Worm (Caenorhabditis elegans) whole organism, L4 larva: ENCODE measurements around the gene C08E3.1.
"Not testable (repeated sequence)": the region's sequence is repeated elsewhere in the genome, so short reads cannot be mapped to it uniquely, and the experiment has no call there.

Source experiments
- D1046.2 ChIP-seq: fragments of 200-800 bp; sonication (Bioruptor generic); IDR thresholded peaks from 2 replicates; pipeline ENCODE4 v1.3.6; 2022; ENCODE audit warnings: missing genetic modification characterization, missing compliant biosample characterization
- F26F4.8 ChIP-seq: fragments of 200-800 bp; sonication (Bioruptor generic); conservative IDR thresholded peaks from 2 replicates; pipeline ENCODE4 v1.3.6; 2022; ENCODE audit warnings: missing genetic modification characterization, missing compliant biosample characterization
- F44E2.7 ChIP-seq: fragments of 200-800 bp; sonication (Bioruptor generic); IDR thresholded peaks from 2 replicates; pipeline ENCODE4 v2.1.2; 2022; ENCODE audit warnings: missing genetic modification characterization, missing compliant biosample characterization
- F49E8.2 ChIP-seq: sonication (generic microtip); optimal IDR thresholded peaks from 2 replicates; lab custom pipeline; 2016; ENCODE audit warnings: missing compliant biosample characterization, mild to moderate bottlenecking, missing genetic modification characterization, borderline replicate concordance
- T26A8.4 ChIP-seq: fragments of 200-800 bp; sonication (Bioruptor generic); IDR thresholded peaks from 2 replicates; pipeline ENCODE4 v1.3.6; 2022; ENCODE audit warnings: missing genetic modification characterization, missing compliant biosample characterization
- Y48G9A.11 ChIP-seq: fragments of 200-800 bp; sonication (Bioruptor generic); IDR thresholded peaks from 2 replicates; pipeline ENCODE4 v1.3.6; 2022; ENCODE audit warnings: missing genetic modification reagents, missing genetic modification characterization, missing compliant biosample characterization
- ceh-44 ChIP-seq: fragments of 200-800 bp; sonication (Bioruptor generic); IDR thresholded peaks from 2 replicates; pipeline ENCODE4 v1.3.6; 2022; ENCODE audit warnings: missing genetic modification reagents, missing genetic modification characterization, missing compliant biosample characterization
- daf-16 ChIP-seq, 3 experiments: sonication (generic microtip); optimal IDR thresholded peaks; 2 replicates each; lab custom pipeline; 2016 to 2017; ENCODE audit warnings: missing genetic modification characterization in 3 of 3, missing genetic modification reagents in 3 of 3, mild to moderate bottlenecking in 2 of 3, missing compliant biosample characterization in 2 of 3, missing biosample characterization in 1 of 3, moderate library complexity in 1 of 3
- daf-19 ChIP-seq: fragments of 200-800 bp; sonication (Bioruptor generic); conservative IDR thresholded peaks from 2 replicates; pipeline ENCODE4 v1.3.6; 2022; ENCODE audit warnings: missing genetic modification characterization, missing compliant biosample characterization
- dmd-6 ChIP-seq: fragments of 200-800 bp; sonication (Bioruptor generic); IDR thresholded peaks from 2 replicates; pipeline ENCODE4 v1.3.6; 2022; ENCODE audit warnings: missing genetic modification reagents, missing genetic modification characterization, missing compliant biosample characterization
- dmd-9 ChIP-seq: fragments of 200-800 bp; sonication (Bioruptor generic); IDR thresholded peaks from 2 replicates; pipeline ENCODE4 v1.3.6; 2022; ENCODE audit warnings: missing genetic modification reagents, missing genetic modification characterization, missing compliant biosample characterization
- duxl-1 ChIP-seq: sonication (generic microtip); optimal IDR thresholded peaks from 2 replicates; lab custom pipeline; 2016; ENCODE audit warnings: mild to moderate bottlenecking, missing genetic modification characterization, moderate library complexity, missing compliant biosample characterization; ENCODE audit not compliant: poor library complexity
- hlh-11 ChIP-seq: fragments of 200-800 bp; sonication (Bioruptor generic); optimal IDR thresholded peaks from 2 replicates; lab custom pipeline; 2018; ENCODE audit warnings: mild to moderate bottlenecking, missing genetic modification characterization, missing compliant biosample characterization
- hmg-1.1 ChIP-seq: fragments of 200-800 bp; sonication (Bioruptor generic); IDR thresholded peaks from 2 replicates; pipeline ENCODE4 v1.3.6; 2022; ENCODE audit warnings: missing genetic modification reagents, missing genetic modification characterization, missing compliant biosample characterization
- jun-1 ChIP-seq: fragments of 150-350 bp; optimal IDR thresholded peaks from 2 replicates; lab custom pipeline; 2014; ENCODE audit warnings: missing biosample characterization, missing genetic modification reagents, missing genetic modification characterization
- lin-1 ChIP-seq: fragments of 200-800 bp; sonication (Bioruptor generic); IDR thresholded peaks from 2 replicates; pipeline ENCODE4 v1.3.6; 2022; ENCODE audit warnings: missing genetic modification reagents, missing genetic modification characterization, missing compliant biosample characterization
- lin-29 ChIP-seq: fragments of 200-800 bp; sonication (Bioruptor generic); IDR thresholded peaks from 2 replicates; pipeline ENCODE4 v1.3.6; 2022; ENCODE audit warnings: missing genetic modification reagents, missing genetic modification characterization, missing compliant biosample characterization
- mes-2 ChIP-seq: sonication (generic microtip); optimal IDR thresholded peaks from 2 replicates; lab custom pipeline; 2016; ENCODE audit warnings: missing genotype, mild to moderate bottlenecking, missing genetic modification characterization, missing compliant biosample characterization; ENCODE audit not compliant: poor library complexity, severe bottlenecking
- mxl-2 ChIP-seq: fragments of 200-800 bp; sonication (Bioruptor generic); conservative IDR thresholded peaks from 2 replicates; pipeline ENCODE4 v1.3.6; 2022; ENCODE audit warnings: missing genetic modification reagents, missing genetic modification characterization, missing compliant biosample characterization
- nhr-10 ChIP-seq: fragments of 150-350 bp; optimal IDR thresholded peaks from 2 replicates; lab custom pipeline; 2014; ENCODE audit warnings: missing biosample characterization, missing genetic modification characterization
- nhr-25 ChIP-seq: sonication (generic microtip); optimal IDR thresholded peaks from 2 replicates; lab custom pipeline; 2017; ENCODE audit warnings: missing genetic modification characterization, mild to moderate bottlenecking, missing compliant biosample characterization, antibody characterized with exemption, moderate library complexity, borderline replicate concordance; ENCODE audit not compliant: insufficient read depth
- nhr-28 ChIP-seq: fragments of 150-350 bp; optimal IDR thresholded peaks from 2 replicates; lab custom pipeline; 2014; ENCODE audit warnings: missing biosample characterization, missing genetic modification characterization
- nhr-41 ChIP-seq: fragments of 200-800 bp; sonication (Bioruptor generic); IDR thresholded peaks from 2 replicates; pipeline ENCODE4 v1.3.6; 2022; ENCODE audit warnings: missing genetic modification reagents, missing genetic modification characterization, missing compliant biosample characterization
- php-3 ChIP-seq: fragments of 200-800 bp; sonication (Bioruptor generic); IDR thresholded peaks from 2 replicates; pipeline ENCODE4 v1.3.6; 2022; ENCODE audit warnings: missing genetic modification reagents, missing genetic modification characterization, missing compliant biosample characterization
- pqm-1 ChIP-seq: sonication (generic microtip); optimal IDR thresholded peaks from 2 replicates; lab custom pipeline; 2017; ENCODE audit warnings: missing biosample characterization, missing genetic modification characterization
- sdz-12 ChIP-seq: fragments of 200-800 bp; sonication (Bioruptor generic); optimal IDR thresholded peaks from 2 replicates; lab custom pipeline; 2018; ENCODE audit warnings: mild to moderate bottlenecking, missing genetic modification characterization, missing compliant biosample characterization
- tra-1 ChIP-seq: fragments of 200-800 bp; sonication (Bioruptor generic); IDR thresholded peaks from 2 replicates; pipeline ENCODE4 v1.3.6; 2022; ENCODE audit warnings: missing genetic modification reagents, missing genetic modification characterization, missing compliant biosample characterization
- zag-1 ChIP-seq: fragments of 150-350 bp; optimal IDR thresholded peaks from 2 replicates; lab custom pipeline; 2014; ENCODE audit warnings: missing biosample characterization, missing genetic modification characterization
- zfp-2 ChIP-seq: sonication (generic microtip); optimal IDR thresholded peaks from 2 replicates; lab custom pipeline; 2016; ENCODE audit warnings: mild to moderate bottlenecking, missing genetic modification characterization, missing compliant biosample characterization
- zfp-3 ChIP-seq: fragments of 200-800 bp; sonication (Bioruptor generic); conservative IDR thresholded peaks from 2 replicates; pipeline ENCODE4 v1.3.6; 2022; ENCODE audit warnings: missing genetic modification reagents, missing genetic modification characterization, missing compliant biosample characterization

The C08E3.1 gene

ce11 chrII:1657202-1657601, 23.6 kb downstream of the C08E3.1 start, which contains the start of gene ZC204.12:
TSS of gene ZC204.12 (minus strand) at chrII:1657302.
- TF ChIP-seq nhr-28 (tag; lab: Kevin White, UChicago) (no peak), nhr-10 (tag; lab: Kevin White, UChicago) (no peak), mxl-2 (GFP tag; lab: Robert Waterston, UW) (no peak), nhr-25 (no peak), jun-1 (tag; lab: Kevin White, UChicago) (no peak), zfp-2 (tag; lab: Kevin White, UChicago) (no peak), F26F4.8 (GFP tag; lab: Robert Waterston, UW) (no peak), D1046.2 (GFP tag; lab: Robert Waterston, UW) (no peak), ceh-44 (GFP tag; lab: Robert Waterston, UW) (no peak), F49E8.2 (tag; lab: Kevin White, UChicago) (no peak), daf-19 (GFP tag; lab: Robert Waterston, UW) (no peak), zfp-3 (no peak), F44E2.7 (GFP tag; lab: Robert Waterston, UW) (no peak), zag-1 (no peak), sdz-12 (GFP tag; lab: Kevin White, UChicago) (no peak)

DNA sequence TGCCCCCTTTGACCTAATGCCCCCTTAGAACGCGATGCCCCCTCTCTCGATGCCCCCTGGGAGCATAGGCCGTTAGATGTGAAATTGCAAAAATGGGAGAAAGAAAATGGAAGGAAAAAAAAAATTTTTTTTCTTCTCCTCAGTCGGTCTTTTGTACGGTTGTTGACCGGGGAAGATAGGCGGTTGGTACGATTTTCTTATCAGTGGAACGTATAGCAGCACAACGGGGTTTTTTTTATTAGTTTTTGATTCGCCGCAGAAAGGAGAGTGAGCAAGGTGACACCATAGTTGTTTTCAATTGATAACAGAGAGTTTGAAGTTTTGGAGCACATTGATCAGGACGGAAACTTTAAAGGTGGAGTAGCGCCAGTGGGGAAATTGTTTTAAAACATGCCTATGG, 26.1 kb downstream of the C08E3.1 start:
- not testable (repeated sequence) for TF ChIP-seq daf-16 (GFP tag; optimal IDR thresholded peaks at IDR 0.05; lab: Kevin White, UChicago)
- TF ChIP-seq daf-16 (tag; optimal IDR thresholded peaks at IDR 0.05; lab: Kevin White, UChicago) (peak; percentile 48), dmd-6 (GFP tag; lab: Robert Waterston, UW) (peak; percentile 88), php-3 (GFP tag; lab: Robert Waterston, UW) (peak; percentile 70), hlh-11 (tag; lab: Kevin White, UChicago) (peak; percentile 36), nhr-41 (GFP tag; lab: Robert Waterston, UW) (0 out of 2 replicates have a peak, but pooled peaks have one; percentile 14), lin-1 (GFP tag; lab: Robert Waterston, UW) (peak; percentile 43; the same call in 1 of the 2 replicates), nhr-28 (tag; lab: Kevin White, UChicago) (peak; percentile 47), tra-1 (GFP tag; lab: Robert Waterston, UW) (peak; percentile 55; the same call in 1 of the 2 replicates), pqm-1 (peak; percentile 68), dmd-9 (GFP tag; lab: Robert Waterston, UW) (0 out of 2 replicates have a peak, but pooled peaks have one; percentile 27), duxl-1 (tag; lab: Kevin White, UChicago) (peak; percentile 26), T26A8.4 (GFP tag; lab: Robert Waterston, UW) (0 out of 2 replicates have a peak, but pooled peaks have one; percentile 45)

- not testable (repeated sequence) for TF ChIP-seq hlh-11 (tag; lab: Kevin White, UChicago); dmd-9 (GFP tag; lab: Robert Waterston, UW); lin-29 (GFP tag; lab: Robert Waterston, UW)
Measured at ce11 chrII:1660888-1661287, 27.3 kb downstream of the C08E3.1 start, which contains the start of gene ZC204.13. TSS of gene ZC204.13 (minus strand) at chrII:1660988.

- TF ChIP-seq dmd-6 (GFP tag; lab: Robert Waterston, UW) = peak; percentile 23; the same call in 1 of the 2 replicates
- TF ChIP-seq tra-1 (GFP tag; lab: Robert Waterston, UW) = 0 out of 2 replicates have a peak, but pooled peaks have one; percentile 16
- TF ChIP-seq T26A8.4 (GFP tag; lab: Robert Waterston, UW) = 0 out of 2 replicates have a peak, but pooled peaks have one; percentile 43
- 0 out of 2 replicates have a peak, but pooled peaks have one; percentile 24 for TF ChIP-seq D1046.2 (GFP tag; lab: Robert Waterston, UW)
- TF ChIP-seq duxl-1 (tag; lab: Kevin White, UChicago) = peak; percentile 51
- TF ChIP-seq Y48G9A.11 = peak; percentile 72
- peak; percentile 49 for TF ChIP-seq hmg-1.1 (GFP tag; lab: Robert Waterston, UW)
- TF ChIP-seq mes-2 (tag; lab: Kevin White, UChicago) = peak; percentile 26
Measured at ce11 chrII:1661300-1661838, 27.8 kb downstream of the C08E3.1 start.
